Fruit fly (Drosophila melanogaster): Measurements from ENCODE around the gene Gat.

The Gat gene

dm6 chr4:625898-626644 is 3.4 kb upstream of the Gat start, which contains the start of gene mav:
Gene mav, minus strand, starts transcription at chr4:626031.
- TF ChIP-seq Dif (GFP tag; optimal IDR thresholded peaks at IDR 0.05; ENCODE audit: partially characterized antibody), result peak; percentile 38
- TF ChIP-seq Vsx2 (GFP tag; optimal IDR thresholded peaks at IDR 0.05; ENCODE audit: partially characterized antibody), result peak; percentile 56
- TF ChIP-seq CrebA (GFP tag; optimal IDR thresholded peaks at IDR 0.05; ENCODE audit: borderline replicate concordance), result no peak
- no peak for TF ChIP-seq Mio (GFP tag; optimal IDR thresholded peaks at IDR 0.05)
- TF ChIP-seq Hr78 (GFP tag; optimal IDR thresholded peaks at IDR 0.05), result no peak
- peak; percentile 57 for TF ChIP-seq Dfd (GFP tag; optimal IDR thresholded peaks at IDR 0.05)

dm6 chr4:646414-647016 is 17.0 kb downstream of the Gat start, which contains the start of gene Ekar:
Gene Ekar, minus strand, starts transcription at chr4:646556.
- TF ChIP-seq CG32264 (GFP tag; optimal IDR thresholded peaks at IDR 0.05) (no peak), usp (GFP tag; optimal IDR thresholded peaks at IDR 0.05) (no peak), fru (GFP tag; optimal IDR thresholded peaks at IDR 0.05) (no peak)

- TF ChIP-seq Jra (GFP tag; optimal IDR thresholded peaks at IDR 0.05) (no peak), Hnf4 (GFP tag; optimal IDR thresholded peaks at IDR 0.05) (no peak), OdsH (GFP tag; optimal IDR thresholded peaks at IDR 0.05) (no peak)
Observed at dm6 chr4:647388-647787, 17.9 kb downstream of the Gat start.

- TF ChIP-seq OdsH (GFP tag; optimal IDR thresholded peaks at IDR 0.05), result no peak
- TF ChIP-seq dmrt93B (GFP tag; optimal IDR thresholded peaks at IDR 0.05), result no peak
- no peak for TF ChIP-seq Myc (optimal IDR thresholded peaks at IDR 0.05)
- TF ChIP-seq CG32264 (GFP tag; optimal IDR thresholded peaks at IDR 0.05), result no peak
- TF ChIP-seq jim (GFP tag; optimal IDR thresholded peaks at IDR 0.05), result no peak
- TF ChIP-seq GATAd (GFP tag; optimal IDR thresholded peaks at IDR 0.05), result no peak
- TF ChIP-seq Hr83 (GFP tag; optimal IDR thresholded peaks at IDR 0.05; ENCODE audit: poor library complexity, severe bottlenecking), result no peak
- TF ChIP-seq sage (GFP tag; optimal IDR thresholded peaks at IDR 0.05), result peak; percentile 20
- TF ChIP-seq tai (GFP tag; optimal IDR thresholded peaks at IDR 0.05), result no peak
- TF ChIP-seq Hr78 (GFP tag; optimal IDR thresholded peaks at IDR 0.05), result no peak
- no peak for TF ChIP-seq lola (GFP tag; optimal IDR thresholded peaks at IDR 0.05)
- peak; percentile 7 for TF ChIP-seq h (GFP tag; optimal IDR thresholded peaks at IDR 0.05)
- no peak for TF ChIP-seq woc (GFP tag; optimal IDR thresholded peaks at IDR 0.05)
Observed at dm6 chr4:659058-659588, 29.6 kb downstream of the Gat start.

- TF ChIP-seq fru (GFP tag; optimal IDR thresholded peaks at IDR 0.05), result peak; percentile 87
- peak; percentile 86 for TF ChIP-seq HLH106 (tag; optimal IDR thresholded peaks at IDR 0.05)
- TF ChIP-seq N (GFP tag; optimal IDR thresholded peaks at IDR 0.05), result peak; percentile 95
- TF ChIP-seq CG9705 (GFP tag; optimal IDR thresholded peaks at IDR 0.05), result peak; percentile 83
- TF ChIP-seq ey (GFP tag; optimal IDR thresholded peaks at IDR 0.05), result peak; percentile 97
- no peak for TF ChIP-seq CrebA (GFP tag; optimal IDR thresholded peaks at IDR 0.05; ENCODE audit: borderline replicate concordance)
- TF ChIP-seq Jra (GFP tag; optimal IDR thresholded peaks at IDR 0.05), result peak; percentile 86
- TF ChIP-seq Hnf4 (GFP tag; optimal IDR thresholded peaks at IDR 0.05), result peak; percentile 88
- no peak for TF ChIP-seq dl (GFP tag; optimal IDR thresholded peaks at IDR 0.05; ENCODE audit: insufficient read depth in 1 of 2, partially characterized antibody in 2 of 2)
- peak; percentile 75 for TF ChIP-seq sage (GFP tag; optimal IDR thresholded peaks at IDR 0.05)
- TF ChIP-seq Dfd (GFP tag; optimal IDR thresholded peaks at IDR 0.05), result no peak
- TF ChIP-seq rgr (GFP tag; optimal IDR thresholded peaks at IDR 0.05), result peak; percentile 88
- peak; percentile 63 for TF ChIP-seq woc (GFP tag; optimal IDR thresholded peaks at IDR 0.05)
- TF ChIP-seq brk (GFP tag; optimal IDR thresholded peaks at IDR 0.05), result peak; percentile 45
- no peak for TF ChIP-seq usp (GFP tag; optimal IDR thresholded peaks at IDR 0.05)
- TF ChIP-seq GATAd (GFP tag; optimal IDR thresholded peaks at IDR 0.05), result no peak
- no peak for TF ChIP-seq Abd-B (GFP tag; optimal IDR thresholded peaks at IDR 0.05)
- TF ChIP-seq pan (optimal IDR thresholded peaks at IDR 0.05), result no peak
- TF ChIP-seq OdsH (GFP tag; optimal IDR thresholded peaks at IDR 0.05), result peak; percentile 88
- TF ChIP-seq tai (GFP tag; optimal IDR thresholded peaks at IDR 0.05), result peak; percentile 83
- TF ChIP-seq Hr78 (GFP tag; optimal IDR thresholded peaks at IDR 0.05), result peak; percentile 70
- TF ChIP-seq Vsx2 (GFP tag; optimal IDR thresholded peaks at IDR 0.05; ENCODE audit: partially characterized antibody), result no peak
- no peak for TF ChIP-seq Dif (GFP tag; optimal IDR thresholded peaks at IDR 0.05; ENCODE audit: partially characterized antibody)
- TF ChIP-seq foxo (GFP tag; optimal IDR thresholded peaks at IDR 0.05), result peak; percentile 10 to 91
- TF ChIP-seq lola (GFP tag; optimal IDR thresholded peaks at IDR 0.05), result no peak
- TF ChIP-seq h (GFP tag; optimal IDR thresholded peaks at IDR 0.05), result peak; percentile 90
- peak; percentile 29 for TF ChIP-seq CG32264 (GFP tag; optimal IDR thresholded peaks at IDR 0.05)
- no peak for TF ChIP-seq Mio (GFP tag; optimal IDR thresholded peaks at IDR 0.05)
- TF ChIP-seq br (GFP tag; optimal IDR thresholded peaks at IDR 0.05), result peak; percentile 85
- peak; percentile 81 for TF ChIP-seq psq (GFP tag; optimal IDR thresholded peaks at IDR 0.05)
- TF ChIP-seq jim (GFP tag; optimal IDR thresholded peaks at IDR 0.05), result no peak
- peak; percentile 61 for TF ChIP-seq dmrt93B (GFP tag; optimal IDR thresholded peaks at IDR 0.05)
Observed at dm6 chr4:659884-660846, 30.7 kb downstream of the Gat start, which contains the start of gene gw. Gene gw, minus strand, starts transcription at chr4:660608.

All from whole organism, wandering third instar larva.